Worm (Caenorhabditis elegans) whole organism, L2 larva: ENCODE measurements around the gene Y71H2AM.3.
A peak's percentile ranks its signal among the peaks of the same experiment; 100 is the strongest.

Source experiments
- C34F6.9 ChIP-seq: fragments of 150-350 bp; optimal IDR thresholded peaks from 2 replicates; lab custom pipeline; 2014; ENCODE audit warnings: missing biosample characterization, missing genetic modification characterization
- F13H6.1 ChIP-seq: sonication (generic microtip); optimal IDR thresholded peaks from 2 replicates; lab custom pipeline; 2016; ENCODE audit warnings: missing genetic modification characterization, missing compliant biosample characterization
- Y55F3AM.14 ChIP-seq: fragments of 200-800 bp; sonication (Bioruptor generic); optimal IDR thresholded peaks from 2 replicates; lab custom pipeline; 2018; ENCODE audit warnings: mild to moderate bottlenecking, missing genetic modification characterization, missing compliant biosample characterization
- ZK546.5 ChIP-seq: sonication (generic microtip); optimal IDR thresholded peaks from 2 replicates; lab custom pipeline; 2017; ENCODE audit warnings: missing biosample characterization, missing genetic modification characterization
- alr-1 ChIP-seq: fragments of 150-350 bp; optimal IDR thresholded peaks from 2 replicates; lab custom pipeline; 2014; ENCODE audit warnings: missing biosample characterization, missing genetic modification characterization
- aly-2 ChIP-seq: fragments of 150-350 bp; optimal IDR thresholded peaks from 2 replicates; lab custom pipeline; 2014; ENCODE audit warnings: missing biosample characterization, missing genetic modification characterization
- ama-1 ChIP-seq: fragments of 150-350 bp; optimal IDR thresholded peaks from 2 replicates; lab custom pipeline; 2018; ENCODE audit warnings: inconsistent platforms
- blmp-1 ChIP-seq: sonication (generic microtip); optimal IDR thresholded peaks from 2 replicates; lab custom pipeline; 2017; ENCODE audit warnings: missing genetic modification characterization, mild to moderate bottlenecking, missing compliant biosample characterization, antibody characterized with exemption, moderate library complexity; ENCODE audit not compliant: insufficient read depth
- ceh-16 ChIP-seq: fragments of 150-350 bp; optimal IDR thresholded peaks from 2 replicates; lab custom pipeline; 2014; ENCODE audit warnings: missing biosample characterization, missing genetic modification characterization
- crh-2 ChIP-seq: sonication (generic microtip); optimal IDR thresholded peaks from 2 replicates; lab custom pipeline; 2017; ENCODE audit warnings: missing biosample characterization, missing genetic modification characterization
- dmd-4 ChIP-seq: sonication (generic microtip); optimal IDR thresholded peaks from 2 replicates; lab custom pipeline; 2017; ENCODE audit warnings: missing biosample characterization, missing genetic modification characterization
- egl-27 ChIP-seq: sonication (generic microtip); optimal IDR thresholded peaks from 3 replicates; lab custom pipeline; 2017; ENCODE audit warnings: missing biosample characterization, missing genetic modification reagents, missing genetic modification characterization
- elt-1 ChIP-seq: fragments of 150-350 bp; optimal IDR thresholded peaks from 2 replicates; lab custom pipeline; 2014; ENCODE audit warnings: missing biosample characterization, missing genetic modification characterization
- elt-3 ChIP-seq: sonication (generic microtip); optimal IDR thresholded peaks from 2 replicates; lab custom pipeline; 2017; ENCODE audit warnings: missing biosample characterization, missing genetic modification characterization
- fos-1 ChIP-seq: fragments of 150-350 bp; optimal IDR thresholded peaks from 2 replicates; lab custom pipeline; 2014; ENCODE audit warnings: missing biosample characterization, missing genetic modification characterization
- gmeb-1 ChIP-seq: fragments of 150-350 bp; optimal IDR thresholded peaks from 2 replicates; lab custom pipeline; 2014; ENCODE audit warnings: missing biosample characterization, missing genetic modification characterization
- lin-13 ChIP-seq: fragments of 150-350 bp; optimal IDR thresholded peaks from 2 replicates; lab custom pipeline; 2014; ENCODE audit warnings: missing biosample characterization, missing genetic modification reagents, missing genetic modification characterization
- lin-39 ChIP-seq: fragments of 150-350 bp; optimal IDR thresholded peaks from 2 replicates; lab custom pipeline; 2014; ENCODE audit warnings: missing biosample characterization, missing genetic modification reagents, missing genetic modification characterization
- lsy-2 ChIP-seq, 2 experiments: fragments of 150-350 bp in 1 of 2; sonication (generic microtip) in 1 of 2; optimal IDR thresholded peaks; 2 replicates each; lab custom pipeline; 2014 to 2017; ENCODE audit warnings: missing biosample characterization in 2 of 2, missing genetic modification characterization in 2 of 2
- mab-5 ChIP-seq: fragments of 150-350 bp; optimal IDR thresholded peaks from 2 replicates; lab custom pipeline; 2014; ENCODE audit warnings: missing biosample characterization, missing genetic modification characterization
- mbf-1 ChIP-seq: sonication (generic microtip); optimal IDR thresholded peaks from 2 replicates; lab custom pipeline; 2017; ENCODE audit warnings: missing biosample characterization, missing genetic modification characterization
- nhr-11 ChIP-seq: fragments of 150-350 bp; optimal IDR thresholded peaks from 2 replicates; lab custom pipeline; 2014; ENCODE audit warnings: missing biosample characterization, missing genetic modification characterization
- nhr-12 ChIP-seq: fragments of 150-350 bp; optimal IDR thresholded peaks from 2 replicates; lab custom pipeline; 2014; ENCODE audit warnings: missing biosample characterization, missing genetic modification characterization
- nhr-129 ChIP-seq: fragments of 150-350 bp; optimal IDR thresholded peaks from 2 replicates; lab custom pipeline; 2014; ENCODE audit warnings: missing biosample characterization, missing genetic modification characterization
- nhr-23 ChIP-seq: fragments of 150-350 bp; optimal IDR thresholded peaks from 2 replicates; lab custom pipeline; 2014; ENCODE audit warnings: missing biosample characterization, missing genetic modification reagents, missing genetic modification characterization
- nhr-237 ChIP-seq: fragments of 150-350 bp; optimal IDR thresholded peaks from 2 replicates; lab custom pipeline; 2014; ENCODE audit warnings: missing biosample characterization, missing genetic modification characterization
- nhr-25 ChIP-seq: fragments of 150-350 bp; sonication (generic microtip); optimal IDR thresholded peaks from 3 replicates; lab custom pipeline; 2014; ENCODE audit warnings: missing biosample characterization, missing genetic modification characterization
- nhr-77 ChIP-seq: fragments of 150-350 bp; optimal IDR thresholded peaks from 2 replicates; lab custom pipeline; 2014; ENCODE audit warnings: missing biosample characterization, missing genetic modification characterization
- peb-1 ChIP-seq: fragments of 150-350 bp; optimal IDR thresholded peaks from 2 replicates; lab custom pipeline; 2014; ENCODE audit warnings: missing biosample characterization, missing genetic modification characterization
- sem-4 ChIP-seq: fragments of 150-350 bp; optimal IDR thresholded peaks from 2 replicates; lab custom pipeline; 2014; ENCODE audit warnings: missing biosample characterization, missing genetic modification reagents, missing genetic modification characterization
- skn-1 ChIP-seq: sonication (generic microtip); optimal IDR thresholded peaks from 2 replicates; lab custom pipeline; 2017; ENCODE audit warnings: missing biosample characterization, missing genetic modification characterization
- sma-3 ChIP-seq: sonication (generic microtip); optimal IDR thresholded peaks from 2 replicates; lab custom pipeline; 2016; ENCODE audit warnings: missing genetic modification reagents, missing genetic modification characterization, missing compliant biosample characterization
- sma-9 ChIP-seq, 2 experiments: fragments of 150-350 bp in 1 of 2; sonication (generic microtip) in 1 of 2; optimal IDR thresholded peaks; 2 replicates each; lab custom pipeline; 2014 to 2016; ENCODE audit warnings: missing genetic modification characterization in 2 of 2, mild to moderate bottlenecking in 1 of 2, missing biosample characterization in 1 of 2, missing compliant biosample characterization in 1 of 2, missing genetic modification reagents in 1 of 2, moderate library complexity in 1 of 2
- snpc-4 ChIP-seq: fragments of 150-350 bp; optimal IDR thresholded peaks from 2 replicates; lab custom pipeline; 2014; ENCODE audit warnings: missing biosample characterization, missing genetic modification characterization
- unc-55 ChIP-seq: fragments of 150-350 bp; sonication (generic microtip); optimal IDR thresholded peaks from 3 replicates; lab custom pipeline; 2014; ENCODE audit warnings: missing biosample characterization, missing genetic modification reagents, missing genetic modification characterization
- unc-62 ChIP-seq: fragments of 150-350 bp; optimal IDR thresholded peaks from 2 replicates; lab custom pipeline; 2014; ENCODE audit warnings: missing biosample characterization, missing genetic modification reagents, missing genetic modification characterization
- ztf-1 ChIP-seq: fragments of 200-800 bp; sonication (Bioruptor generic); conservative IDR thresholded peaks from 2 replicates; pipeline ENCODE4 v1.3.6; 2022; ENCODE audit warnings: missing genetic modification characterization, missing compliant biosample characterization
- ztf-11 ChIP-seq: sonication (generic microtip); optimal IDR thresholded peaks from 2 replicates; lab custom pipeline; 2017; ENCODE audit warnings: missing biosample characterization, missing genetic modification characterization
- ztf-4 ChIP-seq: fragments of 150-350 bp; optimal IDR thresholded peaks from 2 replicates; lab custom pipeline; 2014; ENCODE audit warnings: missing biosample characterization, missing genetic modification characterization

Y71H2AM.3 gene

DNA sequence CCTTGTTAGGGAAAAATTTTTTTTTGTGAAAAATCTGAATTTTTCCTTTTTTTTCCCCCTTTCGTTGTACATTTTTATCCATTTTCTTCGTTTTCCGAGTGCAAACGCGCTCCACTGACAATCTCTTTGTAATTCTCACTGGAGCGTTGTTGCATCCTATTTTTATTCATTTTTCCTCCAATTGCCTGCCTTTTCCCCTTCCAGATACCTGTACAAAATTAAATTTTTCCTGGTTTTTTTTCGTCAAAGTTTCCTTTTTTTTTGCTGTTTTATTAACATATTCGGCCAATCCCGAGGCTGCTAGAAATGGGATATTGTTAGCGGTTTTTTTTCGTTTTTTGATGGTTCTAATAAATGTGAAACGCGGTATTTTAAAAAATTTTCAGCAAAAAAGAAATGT is 6.2 kb downstream of the Y71H2AM.3 start:
- TF ChIP-seq lin-13: peak; percentile 5
- TF ChIP-seq unc-62: no peak
- peak; percentile 12 for TF ChIP-seq ama-1 (lab: Kevin White, UChicago)
- peak in 1 of 2 experiments; percentile 22 for TF ChIP-seq lsy-2 (tag; optimal IDR thresholded peaks at IDR 0.05; lab: Kevin White, UChicago)

DNA sequence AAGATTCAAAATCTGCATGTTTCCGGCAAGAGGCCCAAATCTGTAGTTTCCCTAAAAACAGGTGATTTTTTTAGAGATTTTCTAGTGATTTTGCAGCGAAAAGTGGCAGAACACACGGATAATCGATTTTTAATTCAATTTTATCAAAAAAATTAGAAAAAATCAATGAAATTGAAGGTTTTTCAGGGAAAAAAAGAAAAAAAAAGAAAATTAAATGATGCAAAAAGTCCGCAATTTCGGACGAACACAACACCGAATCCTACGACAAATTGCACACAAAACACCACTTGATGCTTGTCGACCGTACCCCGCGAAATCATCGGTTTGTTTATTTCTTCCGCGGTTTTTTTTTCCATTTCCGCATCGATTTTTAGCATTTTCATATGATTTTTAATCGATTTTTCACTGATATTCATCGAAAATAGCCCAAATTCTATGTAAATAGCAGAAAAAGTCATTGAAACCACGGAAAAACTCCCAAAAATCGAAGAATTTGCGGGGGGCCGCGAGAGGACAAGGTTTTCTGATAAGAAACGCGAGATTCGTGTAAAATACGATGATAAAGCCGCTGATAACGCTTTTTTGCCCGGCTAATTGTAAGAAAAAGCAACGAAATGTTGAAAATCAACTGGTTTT is 9.8 kb downstream of the Y71H2AM.3 start, which contains the start of gene tufm-1:
TSS of gene tufm-1 (minus strand) at position 51 of the 636 bp plus-strand sequence.
- TF ChIP-seq mbf-1 (tag; lab: Kevin White, UChicago): no peak
- peak; percentile 80 for TF ChIP-seq unc-55 (GFP tag; lab: Kevin White, UChicago)
- no peak for TF ChIP-seq peb-1 (tag; lab: Kevin White, UChicago)
- no peak for TF ChIP-seq ama-1 (lab: Kevin White, UChicago)
- TF ChIP-seq mab-5 (tag; lab: Kevin White, UChicago): no peak
- no peak for TF ChIP-seq nhr-12 (tag; lab: Kevin White, UChicago)
- no peak for TF ChIP-seq ztf-11 (tag; lab: Kevin White, UChicago)
- no peak for TF ChIP-seq skn-1 (tag; lab: Kevin White, UChicago)
- no peak for TF ChIP-seq nhr-237 (tag; lab: Kevin White, UChicago)
- TF ChIP-seq nhr-23 (tag; lab: Kevin White, UChicago): no peak
- TF ChIP-seq aly-2 (tag; lab: Kevin White, UChicago): no peak
- no peak for TF ChIP-seq snpc-4
- TF ChIP-seq elt-1: no peak
- no peak for TF ChIP-seq sma-9 (GFP tag; optimal IDR thresholded peaks at IDR 0.05; lab: Kevin White, UChicago)
- TF ChIP-seq sma-9 (tag; optimal IDR thresholded peaks at IDR 0.05; lab: Kevin White, UChicago): no peak
- no peak for TF ChIP-seq nhr-11
- no peak for TF ChIP-seq lin-39 (tag; lab: Kevin White, UChicago)
- peak; percentile 45 for TF ChIP-seq crh-2 (tag; lab: Kevin White, UChicago)
- peak; percentile 42 for TF ChIP-seq nhr-25
- TF ChIP-seq gmeb-1: peak; percentile 47
- TF ChIP-seq lsy-2 (tag; optimal IDR thresholded peaks at IDR 0.05; lab: Kevin White, UChicago): peak; percentile 85 to 97
- peak; percentile 69 for TF ChIP-seq lin-13
- no peak for TF ChIP-seq sem-4 (tag; lab: Kevin White, UChicago)
- TF ChIP-seq F13H6.1 (tag; lab: Kevin White, UChicago): peak; percentile 17
- peak; percentile 32 for TF ChIP-seq fos-1 (tag; lab: Kevin White, UChicago)
- no peak for TF ChIP-seq ZK546.5
- TF ChIP-seq dmd-4: no peak
- no peak for TF ChIP-seq ztf-4 (tag; lab: Kevin White, UChicago)
- no peak for TF ChIP-seq ceh-16 (tag; lab: Kevin White, UChicago)
- TF ChIP-seq alr-1 (tag; lab: Kevin White, UChicago): no peak
- TF ChIP-seq Y55F3AM.14 (GFP tag; lab: Kevin White, UChicago): no peak
- no peak for TF ChIP-seq ztf-1 (GFP tag; lab: Robert Waterston, UW)
- TF ChIP-seq nhr-77: no peak
- TF ChIP-seq nhr-129: peak; percentile 49
- peak; percentile 78 for TF ChIP-seq C34F6.9 (tag; lab: Kevin White, UChicago)

DNA sequence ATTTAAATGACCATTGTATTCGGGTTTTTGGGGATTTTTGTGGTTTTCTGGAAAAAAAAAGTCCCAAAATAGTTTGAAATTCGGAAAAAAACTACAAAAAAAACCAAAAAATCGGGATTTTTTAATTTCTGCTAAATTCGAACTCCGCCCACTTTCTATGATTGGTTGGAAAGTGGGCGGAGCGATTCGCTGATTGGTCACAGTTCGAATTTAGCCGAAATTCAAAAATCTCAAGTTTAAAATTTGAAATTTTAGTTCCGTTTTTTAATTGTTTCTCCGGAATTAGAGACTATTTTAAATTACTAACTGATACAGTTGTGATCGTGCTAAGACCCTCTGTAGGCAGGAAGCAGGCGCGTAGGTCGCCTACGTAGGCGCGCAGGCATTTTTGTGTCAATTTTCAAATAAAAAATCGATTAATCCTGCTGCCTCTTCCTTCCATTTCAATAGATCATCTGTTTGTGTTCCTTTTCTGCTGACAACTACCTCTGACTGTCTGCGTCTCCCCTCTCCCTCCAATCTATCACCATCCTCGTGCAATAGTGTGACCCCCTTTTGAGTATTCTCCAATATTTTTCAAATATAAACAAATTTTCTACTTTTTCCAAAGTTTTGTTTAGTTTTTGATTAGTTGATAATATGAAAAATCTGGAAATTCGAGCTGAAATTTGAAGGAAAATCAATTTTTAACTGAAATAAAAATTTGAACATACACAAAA is 11.1 kb downstream of the Y71H2AM.3 start:
- TF ChIP-seq lsy-2 (tag; optimal IDR thresholded peaks at IDR 0.05; lab: Kevin White, UChicago) (peak in 1 of 2 experiments; percentile 13), nhr-77 (no peak), nhr-11 (no peak), nhr-237 (tag; lab: Kevin White, UChicago) (no peak)
- TF ChIP-seq, all 48 proteins: peak for 1

DNA sequence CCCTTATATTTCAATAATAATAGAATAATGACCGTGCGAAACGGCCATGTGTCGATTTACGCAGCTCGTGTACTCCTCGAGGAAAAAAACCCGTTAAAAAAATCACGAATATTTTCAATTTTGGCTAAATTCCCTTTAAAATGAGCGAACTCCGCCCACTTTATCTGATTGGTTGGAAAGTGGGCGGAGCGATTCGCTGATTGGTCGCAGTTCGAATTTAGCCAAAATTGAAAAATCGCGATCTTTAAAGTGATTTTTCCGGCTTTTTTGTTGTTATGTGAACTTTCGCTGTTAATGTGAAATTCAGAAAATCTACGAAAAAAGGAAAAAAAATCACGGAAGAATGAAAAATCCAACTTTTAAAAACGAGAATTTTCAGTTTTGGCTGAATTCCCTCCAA is 12.6 kb downstream of the Y71H2AM.3 start:
- TF ChIP-seq egl-27 (no peak), sma-3 (GFP tag; lab: Kevin White, UChicago) (no peak), blmp-1 (tag; lab: Kevin White, UChicago) (no peak), nhr-77 (no peak), snpc-4 (no peak), nhr-11 (no peak), sem-4 (tag; lab: Kevin White, UChicago) (no peak), elt-3 (tag; lab: Kevin White, UChicago) (no peak)
